Fruit fly (Drosophila melanogaster) Kc167 (cell line): ENCODE measurements around the gene Tmx3.

ENCODE experiments used
- Myc ChIP-seq: fragments of >200 bp; optimal IDR thresholded peaks from 2 replicates; lab custom pipeline; 2017; ENCODE audit warnings: missing external identifiers
- Sin3A ChIP-seq: fragments of >200 bp; optimal IDR thresholded peaks from 2 replicates; lab custom pipeline; 2018; ENCODE audit warnings: missing external identifiers
- h ChIP-seq: fragments of >200 bp; optimal IDR thresholded peaks from 3 replicates; lab custom pipeline; 2018; ENCODE audit warnings: missing external identifiers
- insv ChIP-seq: fragments of >200 bp; optimal IDR thresholded peaks from 3 replicates; lab custom pipeline; 2018; ENCODE audit warnings: missing external identifiers
- ttk ChIP-seq: sonication (Bioruptor generic); optimal IDR thresholded peaks from 2 replicates; lab custom pipeline; 2017; ENCODE audit warnings: missing external identifiers

DNA sequence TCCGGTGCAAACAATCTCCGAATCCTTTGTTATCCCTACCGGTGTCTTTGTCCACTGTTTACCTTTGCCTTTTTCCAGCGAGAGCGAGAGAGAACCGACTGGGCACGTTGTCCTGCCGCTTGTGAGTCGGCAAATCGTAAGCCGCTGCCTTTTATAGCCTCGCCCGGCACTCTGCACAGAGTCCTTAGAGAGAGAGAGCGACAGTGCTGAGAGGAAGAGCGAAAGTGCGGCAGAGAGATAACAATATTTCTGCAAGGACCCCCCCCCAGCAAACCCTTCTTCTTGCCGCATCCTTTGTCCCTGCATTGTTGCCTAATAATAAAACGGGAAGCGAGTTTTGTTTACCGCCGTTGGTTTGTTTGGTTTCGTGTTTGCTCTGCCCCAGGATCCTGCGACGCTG lies 23.4 kb downstream of the Tmx3 start, which contains the start of gene CG13055:
- no peak for TF ChIP-seq Sin3A (lab: Kevin White, UChicago)
- TF ChIP-seq insv (lab: Kevin White, UChicago) = no peak
- TF ChIP-seq Myc (lab: Kevin White, UChicago) = no peak
- no peak for TF ChIP-seq ttk
- TF ChIP-seq h (lab: Kevin White, UChicago) = no peak
